Worm (Caenorhabditis elegans) whole organism, L1 larva: ENCODE data around the gene C33C12.1.

Source experiments
- C34B4.2 ChIP-seq: sonication (generic microtip); optimal IDR thresholded peaks from 2 replicates; lab custom pipeline; 2017; ENCODE audit warnings: mild to moderate bottlenecking, missing genetic modification characterization, missing compliant biosample characterization
- aha-1 ChIP-seq: fragments of 150-350 bp; optimal IDR thresholded peaks from 2 replicates; lab custom pipeline; 2014; ENCODE audit warnings: missing biosample characterization, missing genetic modification characterization
- dpl-1 ChIP-seq, 3 experiments: fragments of 150-350 bp in 2 of 3; sonication (generic microtip) in 1 of 3; optimal IDR thresholded peaks; 2 replicates each; lab custom pipeline; 2014 to 2017; ENCODE audit warnings: missing biosample characterization in 3 of 3, missing genetic modification characterization in 3 of 3, missing genetic modification reagents in 3 of 3
- hlh-4 ChIP-seq: sonication (generic microtip); optimal IDR thresholded peaks from 2 replicates; lab custom pipeline; 2016; ENCODE audit warnings: mild to moderate bottlenecking, missing genetic modification characterization, missing compliant biosample characterization
- nhr-11 ChIP-seq: fragments of 150-350 bp; optimal IDR thresholded peaks from 2 replicates; lab custom pipeline; 2014; ENCODE audit warnings: missing biosample characterization, missing genetic modification characterization
- nhr-90 ChIP-seq: sonication (generic microtip); optimal IDR thresholded peaks from 2 replicates; lab custom pipeline; 2016; ENCODE audit warnings: mild to moderate bottlenecking, missing genetic modification characterization, missing compliant biosample characterization; ENCODE audit not compliant: poor library complexity
- rnt-1 ChIP-seq: sonication (generic microtip); optimal IDR thresholded peaks from 2 replicates; lab custom pipeline; 2016; ENCODE audit warnings: mild to moderate bottlenecking, missing genetic modification characterization, moderate library complexity, missing compliant biosample characterization
- skn-1 ChIP-seq: fragments of 150-350 bp; optimal IDR thresholded peaks from 2 replicates; lab custom pipeline; 2014; ENCODE audit warnings: missing biosample characterization, missing genetic modification characterization
- tlp-1 ChIP-seq: fragments of 150-350 bp; optimal IDR thresholded peaks from 2 replicates; lab custom pipeline; 2014; ENCODE audit warnings: missing biosample characterization, missing genetic modification characterization
- ztf-4 ChIP-seq: fragments of 150-350 bp; optimal IDR thresholded peaks from 2 replicates; lab custom pipeline; 2014; ENCODE audit warnings: missing biosample characterization, missing genetic modification characterization

- TF ChIP-seq dpl-1 (GFP tag; optimal IDR thresholded peaks at IDR 0.05; lab: Kevin White, UChicago) (no peak), hlh-4 (tag; lab: Kevin White, UChicago) (no peak), nhr-11 (tag; lab: Kevin White, UChicago) (no peak), tlp-1 (tag; lab: Kevin White, UChicago) (no peak), aha-1 (tag; lab: Kevin White, UChicago) (no peak), C34B4.2 (tag; lab: Kevin White, UChicago) (no peak), rnt-1 (tag; lab: Kevin White, UChicago) (no peak), ztf-4 (tag; lab: Kevin White, UChicago) (no peak), nhr-90 (tag; lab: Kevin White, UChicago) (no peak), skn-1 (tag; lab: Kevin White, UChicago) (no peak)
Measured at ce11 chrII:2170085-2170484, 28.0 kb upstream of the C33C12.1 start, which contains the start of gene C33C12.12.
